Worm (Caenorhabditis elegans) whole organism, L4/young adult: ENCODE data around the gene spc-2.

ENCODE experiments used
- W03F9.2 ChIP-seq: fragments of 150-350 bp; optimal IDR thresholded peaks from 2 replicates; lab custom pipeline; 2014; ENCODE audit warnings: missing biosample characterization, missing genetic modification characterization
- dao-5 ChIP-seq: sonication (generic microtip); optimal IDR thresholded peaks from 2 replicates; lab custom pipeline; 2016; ENCODE audit warnings: missing genotype, missing genetic modification characterization, moderate library complexity, missing compliant biosample characterization
- him-1 ChIP-seq: sonication (generic microtip); optimal IDR thresholded peaks from 2 replicates; lab custom pipeline; 2016; ENCODE audit warnings: missing genotype, missing genetic modification reagents, missing genetic modification characterization, missing compliant biosample characterization

ce11 chrIII:8185130-8185529 is 3.4 kb downstream of the spc-2 start:
- no peak for TF ChIP-seq him-1 (tag; lab: Kevin White, UChicago)
- TF ChIP-seq W03F9.2 (tag; lab: Kevin White, UChicago), result no peak
- TF ChIP-seq dao-5 (tag; lab: Kevin White, UChicago), result no peak
